Worm (Caenorhabditis elegans) whole organism, L1 larva: ENCODE measurements around the gene ceh-86.

Experiments
- C04F5.9 ChIP-seq: sonication (generic microtip); optimal IDR thresholded peaks from 2 replicates; lab custom pipeline; 2016; ENCODE audit warnings: missing genetic modification characterization, missing compliant biosample characterization
- F16B12.6 ChIP-seq: fragments of 150-350 bp; optimal IDR thresholded peaks from 2 replicates; lab custom pipeline; 2014; ENCODE audit warnings: missing biosample characterization, missing genetic modification characterization
- fkh-4 ChIP-seq: sonication (generic microtip); optimal IDR thresholded peaks from 2 replicates; lab custom pipeline; 2016; ENCODE audit warnings: missing compliant biosample characterization, missing genetic modification characterization, borderline replicate concordance
- lin-15B ChIP-seq: fragments of 150-350 bp; sonication (generic microtip); optimal IDR thresholded peaks from 3 replicates; lab custom pipeline; 2014; ENCODE audit warnings: missing biosample characterization, missing genetic modification characterization
- lin-39 ChIP-seq: fragments of 150-350 bp; optimal IDR thresholded peaks from 2 replicates; lab custom pipeline; 2014; ENCODE audit warnings: missing biosample characterization, missing genetic modification reagents, missing genetic modification characterization
- mep-1 ChIP-seq: fragments of 150-350 bp; optimal IDR thresholded peaks from 2 replicates; lab custom pipeline; 2014; ENCODE audit warnings: missing biosample characterization, missing genetic modification characterization
- nhr-76 ChIP-seq: sonication (generic microtip); optimal IDR thresholded peaks from 2 replicates; lab custom pipeline; 2017; ENCODE audit warnings: missing biosample characterization, missing genetic modification characterization
- pag-3 ChIP-seq: sonication (generic microtip); optimal IDR thresholded peaks from 2 replicates; lab custom pipeline; 2017; ENCODE audit warnings: missing genetic modification characterization, mild to moderate bottlenecking, missing compliant biosample characterization, antibody characterized with exemption, borderline replicate concordance; ENCODE audit not compliant: insufficient read depth
- snpc-4 ChIP-seq: fragments of 150-350 bp; optimal IDR thresholded peaks from 2 replicates; lab custom pipeline; 2014; ENCODE audit warnings: missing biosample characterization, missing genetic modification characterization
- unc-62 ChIP-seq: fragments of 150-350 bp; optimal IDR thresholded peaks from 2 replicates; lab custom pipeline; 2014; ENCODE audit warnings: missing biosample characterization, missing genetic modification reagents, missing genetic modification characterization

ce11 chrII:2379673-2380072 lies 52.2 kb downstream of the ceh-86 start:
- TF ChIP-seq unc-62 (GFP tag; lab: Kevin White, UChicago) = no peak
- TF ChIP-seq nhr-76 = no peak
- TF ChIP-seq snpc-4 (tag; lab: Kevin White, UChicago) = no peak
- TF ChIP-seq F16B12.6 = no peak
- no peak for TF ChIP-seq lin-15B (tag; lab: Kevin White, UChicago)
- no peak for TF ChIP-seq lin-39 (tag; lab: Kevin White, UChicago)
- no peak for TF ChIP-seq mep-1
- TF ChIP-seq fkh-4 (tag; lab: Kevin White, UChicago) = no peak
- TF ChIP-seq pag-3 (tag; lab: Kevin White, UChicago) = no peak
- no peak for TF ChIP-seq C04F5.9 (tag; lab: Kevin White, UChicago)
